Worm (Caenorhabditis elegans) whole organism, late embryonic: ENCODE data around the gene emb-1.

Source experiments
- ceh-22 ChIP-seq: sonication (generic microtip); optimal IDR thresholded peaks from 2 replicates; lab custom pipeline; 2017; ENCODE audit warnings: missing biosample characterization, missing genetic modification characterization
- pqm-1 ChIP-seq: sonication (generic microtip); optimal IDR thresholded peaks from 2 replicates; lab custom pipeline; 2016; ENCODE audit warnings: missing genetic modification characterization, missing compliant biosample characterization
- pros-1 ChIP-seq: fragments of 150-350 bp; optimal IDR thresholded peaks from 2 replicates; lab custom pipeline; 2014; ENCODE audit warnings: missing biosample characterization, missing genetic modification reagents, missing genetic modification characterization

DNA sequence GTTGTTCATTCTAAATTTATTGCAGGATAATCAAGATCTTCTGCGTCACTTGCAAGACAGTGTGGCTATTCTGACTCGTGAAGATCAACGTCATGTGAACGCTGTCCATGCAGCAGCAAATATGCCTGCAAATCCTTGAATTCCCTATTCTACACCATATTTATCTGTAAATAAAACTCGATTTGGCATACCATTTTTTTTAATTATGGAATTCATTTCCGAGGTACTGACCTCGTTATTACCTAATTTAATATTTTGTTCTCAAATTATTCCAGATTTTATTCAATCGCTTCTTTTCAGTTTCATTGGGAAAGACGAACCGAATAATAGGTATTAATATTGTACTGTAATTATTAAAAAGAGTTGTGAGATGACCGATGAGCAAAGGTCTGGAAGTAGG, 383 bp downstream of the emb-1 start, which contains the start of gene cid-1:
- TF ChIP-seq ceh-22 (tag; lab: Kevin White, UChicago) = no peak
- no peak for TF ChIP-seq pros-1
- TF ChIP-seq pqm-1 (tag; lab: Kevin White, UChicago) = no peak
